Fruit fly (Drosophila melanogaster) whole organism, wandering third instar larva: Measurements from ENCODE around the gene CG10646.

ENCODE experiments used
- Dfd ChIP-seq: fragments of >200 bp; optimal IDR thresholded peaks from 2 replicates; lab custom pipeline; 2017; ENCODE audit warnings: missing biosample characterization, missing genetic modification characterization
- N ChIP-seq: fragments of >200 bp; optimal IDR thresholded peaks from 2 replicates; lab custom pipeline; 2018; ENCODE audit warnings: missing biosample characterization, missing external identifiers, missing genetic modification characterization
- OdsH ChIP-seq: fragments of 200-800 bp; sonication (Bioruptor generic); optimal IDR thresholded peaks from 2 replicates; lab custom pipeline; 2016; ENCODE audit warnings: missing biosample characterization, mild to moderate bottlenecking, missing genetic modification characterization
- Rel ChIP-seq, 2 experiments: fragments of 200-800 bp; sonication (Bioruptor generic) in 1 of 2; optimal IDR thresholded peaks; 2 replicates in 1 of 2; 3 replicates in 1 of 2; lab custom pipeline; 2016 to 2019; ENCODE audit warnings: mild to moderate bottlenecking in 2 of 2, missing biosample characterization in 2 of 2, missing genetic modification characterization in 2 of 2, moderate library complexity in 1 of 2
- brk ChIP-seq: fragments of 200-800 bp; sonication (Bioruptor generic); optimal IDR thresholded peaks from 2 replicates; lab custom pipeline; 2016; ENCODE audit warnings: missing biosample characterization, mild to moderate bottlenecking, missing genetic modification characterization
- dsf ChIP-seq: sonication (Bioruptor generic); optimal IDR thresholded peaks from 2 replicates; lab custom pipeline; 2016; ENCODE audit warnings: missing biosample characterization, missing genetic modification characterization, borderline replicate concordance
- lola ChIP-seq: fragments of >200 bp; optimal IDR thresholded peaks from 2 replicates; lab custom pipeline; 2017; ENCODE audit warnings: missing biosample characterization, missing genetic modification characterization
- pan ChIP-seq: fragments of >200 bp; optimal IDR thresholded peaks from 2 replicates; lab custom pipeline; 2017
- sv ChIP-seq: fragments of 200-800 bp; sonication (Bioruptor generic); optimal IDR thresholded peaks from 3 replicates; lab custom pipeline; 2016; ENCODE audit warnings: missing biosample characterization, missing genetic modification characterization
- usp ChIP-seq: fragments of >200 bp; optimal IDR thresholded peaks from 2 replicates; lab custom pipeline; 2017; ENCODE audit warnings: missing biosample characterization, missing genetic modification characterization
- woc ChIP-seq: sonication (Bioruptor generic); optimal IDR thresholded peaks from 2 replicates; lab custom pipeline; 2016; ENCODE audit warnings: missing biosample characterization, mild to moderate bottlenecking, missing genetic modification characterization

dm6 chr3L:12484464-12484863, 19.2 kb downstream of the CG10646 start:
- TF ChIP-seq usp (GFP tag; lab: Kevin White, UChicago) (no peak), Rel (GFP tag; optimal IDR thresholded peaks at IDR 0.05; lab: Kevin White, UChicago) (no peak), Rel (tag; optimal IDR thresholded peaks at IDR 0.05; lab: Kevin White, UChicago) (no peak), lola (no peak), pan (lab: Kevin White, UChicago) (no peak), dsf (GFP tag; lab: Kevin White, UChicago) (no peak), Dfd (no peak), woc (GFP tag; lab: Kevin White, UChicago) (no peak), sv (GFP tag; lab: Kevin White, UChicago) (no peak), OdsH (GFP tag; lab: Kevin White, UChicago) (no peak), brk (no peak), N (GFP tag; lab: Kevin White, UChicago) (no peak)
